Worm (Caenorhabditis elegans): Measurements from ENCODE around the gene Y55B1BR.6.

DNA sequence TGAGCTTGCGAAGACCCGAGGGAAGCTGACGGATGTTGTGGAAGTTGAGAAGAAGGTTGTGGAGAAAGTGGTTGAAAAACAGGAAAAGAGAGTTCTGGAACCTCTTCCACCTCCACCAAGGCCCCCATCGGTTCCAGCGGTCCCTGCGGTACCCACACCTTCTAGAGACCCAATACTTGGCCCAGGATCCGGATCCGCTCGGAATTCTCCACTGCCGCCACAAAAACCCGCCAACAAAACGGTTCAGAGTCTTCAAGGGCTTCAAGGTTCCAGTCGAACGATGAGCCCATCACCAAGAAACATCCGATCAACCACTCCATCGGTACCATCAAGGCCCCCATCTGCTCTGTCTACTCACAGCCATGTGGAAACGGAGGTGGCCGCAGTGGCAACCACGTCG, 26.6 kb downstream of the Y55B1BR.6 start:
- TF ChIP-seq ets-4 (tag; optimal IDR thresholded peaks at IDR 0.05) (no peak), ceh-9 (tag; optimal IDR thresholded peaks at IDR 0.05) (no peak), hlh-30 (tag; optimal IDR thresholded peaks at IDR 0.05; ENCODE audit: insufficient read depth) (no peak), fkh-6 (tag; optimal IDR thresholded peaks at IDR 0.05) (no peak), hlh-6 (tag; optimal IDR thresholded peaks at IDR 0.05) (no peak), pqm-1 (tag; optimal IDR thresholded peaks at IDR 0.05) (no peak)

Measured in whole organism, late embryonic.